Fruit fly (Drosophila melanogaster): Measurements from ENCODE around the gene msi.

msi gene

DNA sequence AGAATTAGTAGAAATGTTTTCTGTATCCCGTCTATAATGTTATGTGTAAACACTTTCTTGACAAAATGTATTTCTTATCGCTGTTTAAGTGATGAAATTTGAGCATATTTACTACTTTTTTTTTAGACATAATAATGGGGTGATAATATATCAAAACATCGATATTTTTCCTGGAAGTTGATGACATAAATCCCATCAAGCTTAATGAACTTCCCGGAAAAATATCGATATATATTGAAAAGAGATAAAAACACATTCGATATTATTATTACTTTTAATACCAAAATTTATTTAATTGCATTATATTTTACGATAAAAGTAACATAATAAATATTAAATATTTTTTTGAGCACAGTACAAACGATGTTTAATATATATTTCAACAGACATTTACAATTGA is 20.2 kb upstream of the msi start:
- TF ChIP-seq CG8478 (optimal IDR thresholded peaks at IDR 0.05), result no peak
- no peak for TF ChIP-seq CTCF (optimal IDR thresholded peaks at IDR 0.05)

DNA sequence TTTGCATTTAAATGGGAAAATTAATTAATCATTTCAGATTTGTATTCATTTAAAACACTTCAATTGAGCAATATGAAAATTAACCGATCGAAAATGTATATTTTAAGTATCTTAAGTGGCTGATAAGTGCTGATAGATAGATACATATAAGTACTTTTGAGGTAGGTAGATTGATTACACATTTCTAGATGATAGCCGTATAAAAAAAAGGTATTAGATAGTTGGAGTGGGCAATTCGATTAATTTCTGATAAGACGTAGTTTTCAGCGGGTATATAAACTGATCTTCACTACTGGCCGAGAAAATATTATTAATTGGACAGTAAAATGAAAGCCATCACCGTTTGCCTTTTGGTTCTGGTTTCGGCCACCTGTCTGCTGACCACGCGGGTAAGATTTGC is 11.0 kb upstream of the msi start, which contains the start of gene CG5107:
Gene CG5107 (plus strand): TSS at position 301 of the 400 bp plus-strand sequence.
- TF ChIP-seq CTCF (optimal IDR thresholded peaks at IDR 0.05) (no peak), CG8478 (optimal IDR thresholded peaks at IDR 0.05) (no peak)

DNA sequence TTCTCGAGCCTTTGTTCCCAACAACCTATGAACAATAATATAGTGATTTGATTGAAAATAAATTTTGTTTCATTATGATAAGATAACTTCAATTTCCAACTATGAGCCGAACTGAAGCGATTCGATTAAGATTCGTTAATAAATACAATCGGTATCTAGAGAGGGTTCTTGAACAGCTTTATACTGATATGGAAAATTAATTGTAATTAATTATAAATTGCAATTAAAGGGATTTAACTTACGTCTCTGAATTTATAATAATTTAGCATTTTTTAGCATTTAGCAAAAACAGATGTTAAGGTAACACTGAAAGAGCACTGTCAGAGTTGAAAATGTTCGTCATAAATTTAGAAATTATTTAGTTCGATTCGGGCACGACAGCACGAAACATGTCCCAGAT is 9.9 kb upstream of the msi start, which contains the start of gene CG5111:
Gene CG5111 (plus strand): TSS at position 301 of the 400 bp plus-strand sequence.
- TF ChIP-seq CTCF (optimal IDR thresholded peaks at IDR 0.05), result no peak
- no peak for TF ChIP-seq CG8478 (optimal IDR thresholded peaks at IDR 0.05)

DNA sequence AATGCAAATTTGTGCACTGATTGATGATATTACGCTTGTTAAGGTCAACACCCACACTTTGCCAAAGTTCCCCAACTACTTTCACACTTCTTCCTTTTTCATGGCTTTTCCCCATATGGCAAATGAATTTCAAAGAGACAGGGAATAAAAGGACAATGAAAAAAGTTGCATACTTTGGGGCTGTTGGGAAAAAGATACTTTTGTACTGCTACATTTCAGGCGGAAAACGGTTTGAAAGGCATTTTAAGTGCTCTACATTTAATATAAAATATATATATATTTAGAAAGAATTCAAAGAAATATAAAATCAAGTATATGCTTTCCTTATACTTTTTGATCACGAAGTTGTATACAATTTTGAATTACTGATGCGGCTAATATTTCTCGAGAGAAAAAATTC is 3.2 kb upstream of the msi start:
- TF ChIP-seq CG8478 (optimal IDR thresholded peaks at IDR 0.05) (no peak), CTCF (optimal IDR thresholded peaks at IDR 0.05) (no peak)

DNA sequence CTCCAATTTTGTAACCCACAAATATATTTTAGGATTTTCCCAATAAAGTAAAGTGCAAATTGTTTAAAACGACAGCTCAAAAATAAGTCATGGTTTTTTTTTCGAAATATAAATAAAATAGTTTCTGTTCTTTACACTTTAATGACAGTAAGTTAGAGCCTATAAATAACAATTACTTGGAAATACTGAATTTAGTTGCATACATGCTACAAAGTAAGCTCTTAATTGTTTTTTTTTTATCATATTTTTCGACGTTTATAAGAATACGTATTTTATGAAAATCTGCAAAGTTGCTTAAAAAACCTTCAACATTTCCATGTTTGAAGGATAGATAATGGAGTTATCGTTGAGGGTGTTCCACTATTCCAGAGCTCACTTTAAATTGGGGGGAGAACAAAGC is 1.6 kb downstream of the msi start:
- TF ChIP-seq CTCF (optimal IDR thresholded peaks at IDR 0.05) (no peak), CG8478 (optimal IDR thresholded peaks at IDR 0.05) (no peak)

DNA sequence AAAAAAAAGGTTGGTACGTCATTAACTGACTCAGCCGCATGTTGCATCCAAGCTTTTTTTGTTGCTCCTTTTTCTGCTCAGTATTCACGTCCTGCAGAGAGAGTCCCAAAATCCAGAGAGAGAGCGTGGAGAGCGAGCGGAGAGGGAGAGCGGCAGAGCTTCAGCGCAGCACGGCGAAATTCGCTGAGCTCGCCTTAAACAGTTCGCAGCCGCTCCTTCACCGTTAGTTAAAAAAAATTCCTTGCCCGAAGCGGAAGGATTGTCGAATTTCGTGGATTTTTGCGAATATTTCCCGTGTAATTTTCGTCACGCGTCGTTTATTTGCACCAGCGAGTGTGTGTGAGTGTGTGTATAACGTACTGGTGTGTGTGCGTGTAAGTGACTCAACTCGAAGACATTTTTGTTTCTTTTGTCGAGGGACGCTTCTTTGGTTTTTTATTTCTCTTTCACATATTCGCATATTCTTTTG is 2.2 kb downstream of the msi start:
- no peak for TF ChIP-seq CG8478 (optimal IDR thresholded peaks at IDR 0.05)
- no peak for TF ChIP-seq CTCF (optimal IDR thresholded peaks at IDR 0.05)

DNA sequence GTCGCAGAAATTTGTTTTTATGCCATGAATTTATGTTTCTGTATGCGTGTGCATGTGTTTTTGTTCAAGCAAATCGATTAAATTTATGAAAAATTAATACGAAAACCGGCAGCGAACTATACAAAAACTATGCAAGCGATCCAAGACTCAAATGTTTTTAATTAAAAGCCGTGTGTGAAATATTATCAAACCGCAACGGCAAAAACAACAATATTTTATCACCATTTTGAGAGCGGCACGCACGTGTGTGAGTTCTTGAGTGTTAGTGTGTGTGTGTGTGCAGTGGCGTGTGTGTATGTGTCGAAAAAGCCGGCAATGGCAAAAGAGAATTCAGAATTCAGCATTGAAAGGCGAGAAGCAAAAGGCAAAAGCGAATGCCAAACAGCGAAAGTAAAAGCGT is 2.7 kb downstream of the msi start:
- no peak for TF ChIP-seq CG8478 (optimal IDR thresholded peaks at IDR 0.05)

DNA sequence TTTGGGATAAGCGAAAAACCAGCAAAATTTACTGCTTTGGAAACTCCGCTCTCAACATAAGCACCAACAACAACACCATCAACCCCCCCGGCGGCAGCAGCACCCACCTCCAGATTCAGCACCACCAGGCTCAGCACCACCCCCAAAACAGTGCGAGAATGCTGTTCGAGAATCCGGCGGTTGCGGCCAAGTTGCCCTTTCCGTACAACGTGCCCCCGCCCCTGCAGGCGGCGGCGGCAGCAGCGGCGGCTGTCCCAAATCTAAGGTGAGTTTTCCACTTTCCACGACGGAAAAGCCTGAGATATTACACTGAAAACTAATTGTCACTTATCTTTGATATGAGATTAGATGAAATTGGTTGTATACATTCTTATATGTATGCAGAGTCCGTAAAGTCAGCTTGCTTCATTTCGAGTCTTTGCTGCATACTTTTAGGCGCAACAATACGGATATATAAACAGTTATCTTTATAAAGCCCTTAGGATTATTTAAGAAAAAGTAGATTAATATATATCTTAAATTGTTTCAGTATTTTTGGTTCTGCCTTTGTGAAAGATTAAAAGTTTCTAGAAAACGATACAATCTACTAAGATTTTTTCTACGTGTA is 3.6 kb downstream of the msi start:
- TF ChIP-seq CTCF (optimal IDR thresholded peaks at IDR 0.05) (no peak), CG8478 (optimal IDR thresholded peaks at IDR 0.05) (no peak)

DNA sequence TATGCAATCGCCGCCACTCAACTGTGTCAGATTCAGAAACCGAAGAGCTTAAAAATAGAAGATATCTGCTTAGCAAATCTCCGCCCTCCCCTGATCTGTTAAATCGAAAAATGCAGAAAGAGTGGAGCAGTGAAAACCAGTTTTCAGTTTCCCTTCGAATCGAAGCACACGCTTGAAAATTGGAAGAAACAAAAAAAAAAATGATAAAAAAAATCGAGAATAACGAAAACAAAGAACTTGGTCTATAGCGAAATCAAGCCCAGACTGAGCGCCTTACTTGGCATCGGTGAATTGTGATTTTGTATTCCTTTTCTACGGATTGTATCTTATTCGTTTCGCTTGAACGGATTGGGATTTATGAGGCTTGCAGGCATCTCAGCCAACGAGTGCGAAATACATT is 13.4 kb downstream of the msi start:
- TF ChIP-seq CTCF (optimal IDR thresholded peaks at IDR 0.05) (no peak), CG8478 (optimal IDR thresholded peaks at IDR 0.05) (no peak)

DNA sequence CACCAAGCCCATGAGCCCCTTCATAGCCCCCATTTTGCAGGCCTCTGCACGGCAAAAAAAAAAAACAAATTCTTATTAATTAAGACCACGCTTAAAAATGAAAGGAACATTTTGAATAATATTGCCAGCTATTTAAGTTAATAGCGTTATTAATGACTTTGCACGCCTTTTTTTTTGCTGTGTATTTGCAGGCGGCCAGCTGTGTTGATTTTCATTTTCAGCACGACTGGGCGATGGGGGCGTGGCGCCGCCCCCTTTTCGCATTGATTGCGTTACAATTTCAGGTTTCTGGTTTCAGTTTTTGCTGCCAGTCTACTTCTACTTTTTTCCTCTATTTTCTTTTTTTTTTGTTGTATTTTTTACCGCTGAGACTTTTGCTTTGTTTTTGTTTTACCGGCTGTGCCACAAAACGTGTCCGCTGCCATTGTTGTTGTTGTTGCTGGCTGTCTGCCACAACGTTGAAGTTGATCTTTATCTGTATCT is 16.0 kb downstream of the msi start:
- TF ChIP-seq CTCF (optimal IDR thresholded peaks at IDR 0.05) (no peak), CG8478 (optimal IDR thresholded peaks at IDR 0.05) (no peak)

DNA sequence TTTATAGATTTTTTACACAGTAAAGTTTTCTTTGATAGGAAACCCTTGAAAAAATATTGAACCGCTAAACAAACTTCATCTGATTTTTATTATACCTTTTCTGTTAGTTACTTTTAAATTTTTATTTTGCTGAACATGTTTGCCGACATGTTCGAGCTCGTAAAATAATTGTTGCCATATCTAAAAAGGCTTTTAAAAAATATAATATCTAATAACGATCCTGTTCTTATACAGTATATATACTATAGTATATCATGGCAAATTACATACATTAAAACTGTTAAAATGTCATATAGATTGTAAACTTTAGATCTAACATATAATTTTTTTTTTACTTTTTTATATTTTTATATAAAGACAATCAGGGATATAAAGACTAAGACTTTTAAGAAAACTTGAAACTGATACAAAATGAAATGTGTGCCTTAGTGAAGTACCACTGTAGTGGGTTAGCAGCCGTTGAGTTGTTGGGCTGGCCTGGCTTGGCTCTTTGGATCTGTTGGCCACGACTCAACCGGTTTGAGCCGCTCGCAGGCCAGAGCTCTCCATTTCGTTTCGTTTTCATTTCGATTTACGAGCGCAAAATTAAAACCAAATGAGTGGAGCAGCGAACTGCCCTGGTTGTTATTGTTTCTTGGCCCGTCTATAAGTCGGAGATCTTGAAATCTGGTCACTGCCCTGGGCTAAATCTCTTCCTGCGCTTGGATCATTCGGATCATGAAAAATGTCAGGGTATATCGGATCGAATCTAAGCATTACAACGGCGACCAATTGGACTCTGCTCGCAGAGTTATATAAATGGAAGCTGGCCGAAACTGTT is 16.7 kb downstream of the msi start:
- no peak for TF ChIP-seq CTCF (optimal IDR thresholded peaks at IDR 0.05)
- TF ChIP-seq CG8478 (optimal IDR thresholded peaks at IDR 0.05), result no peak

DNA sequence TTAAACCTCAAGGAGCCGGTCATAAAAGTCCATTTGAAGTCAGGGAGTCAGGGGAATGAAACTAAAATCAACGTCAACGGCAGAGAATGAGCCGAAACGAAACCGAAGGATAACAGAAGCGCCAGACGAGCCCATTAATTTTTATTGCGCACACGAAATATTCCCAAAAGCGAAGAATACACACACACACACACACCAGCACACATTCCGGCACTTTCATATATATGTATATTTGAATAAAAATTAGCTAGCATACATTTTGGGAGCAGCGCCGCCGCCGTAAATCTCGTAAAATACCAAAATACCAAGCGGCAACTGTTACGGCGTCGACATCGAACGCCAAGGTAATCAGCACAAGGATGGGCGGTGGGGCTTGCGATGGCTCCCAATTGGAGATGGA is 23.2 kb downstream of the msi start:
- no peak for TF ChIP-seq CTCF (optimal IDR thresholded peaks at IDR 0.05)
- no peak for TF ChIP-seq CG8478 (optimal IDR thresholded peaks at IDR 0.05)

DNA sequence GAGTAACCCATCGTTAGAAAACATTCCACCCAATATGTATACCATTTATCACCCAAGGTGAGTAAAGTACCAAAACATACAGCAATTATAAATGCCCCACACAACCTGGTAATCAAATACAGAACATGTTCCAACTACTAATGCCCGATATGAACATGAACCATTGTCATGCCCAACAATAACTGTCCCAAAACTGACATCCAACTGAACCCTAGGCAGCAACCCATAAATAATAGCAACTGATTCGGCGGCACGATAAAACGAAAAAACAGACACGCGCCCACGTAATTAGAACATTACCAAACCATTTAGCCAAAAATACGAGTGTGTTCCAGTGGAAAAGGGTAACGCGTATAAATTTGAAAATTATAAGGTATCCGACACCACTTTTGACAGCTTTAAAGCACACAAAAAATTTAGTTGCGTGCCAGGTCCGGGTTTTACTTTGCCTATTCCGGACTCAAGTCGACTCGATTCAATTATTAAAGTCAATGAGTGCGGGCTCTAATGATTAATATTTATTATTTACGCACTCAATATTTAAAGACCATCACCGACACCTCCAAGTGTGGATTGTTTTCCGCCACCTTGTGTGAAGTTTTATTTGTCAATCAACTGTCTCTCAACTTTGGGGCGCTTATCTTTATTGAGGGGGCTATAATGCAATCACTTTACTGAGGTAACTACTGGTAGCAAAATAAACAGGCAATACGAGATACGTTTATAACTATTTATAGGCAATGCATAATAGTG is 27.8 kb downstream of the msi start:
- TF ChIP-seq CG8478 (optimal IDR thresholded peaks at IDR 0.05), result no peak

DNA sequence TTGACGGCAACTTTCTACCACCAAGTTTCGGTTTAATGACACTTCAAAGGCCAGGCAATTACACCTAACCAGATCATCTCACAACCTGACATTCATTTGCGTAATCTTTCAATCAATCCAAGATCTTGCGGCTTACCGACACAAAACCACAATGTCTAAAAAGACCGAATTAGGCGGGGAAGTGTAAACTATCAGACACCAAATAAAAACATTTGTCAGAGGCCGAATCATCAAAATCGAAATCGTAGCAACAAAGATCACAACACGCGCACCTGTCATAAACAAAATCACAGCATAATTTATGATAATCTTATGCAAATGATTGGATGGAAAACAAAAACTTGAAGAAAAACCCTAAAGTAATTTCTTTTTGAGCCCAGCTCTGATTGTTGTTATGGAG is 33.8 kb downstream of the msi start:
- TF ChIP-seq CTCF (optimal IDR thresholded peaks at IDR 0.05), result no peak
- TF ChIP-seq CG8478 (optimal IDR thresholded peaks at IDR 0.05), result no peak

DNA sequence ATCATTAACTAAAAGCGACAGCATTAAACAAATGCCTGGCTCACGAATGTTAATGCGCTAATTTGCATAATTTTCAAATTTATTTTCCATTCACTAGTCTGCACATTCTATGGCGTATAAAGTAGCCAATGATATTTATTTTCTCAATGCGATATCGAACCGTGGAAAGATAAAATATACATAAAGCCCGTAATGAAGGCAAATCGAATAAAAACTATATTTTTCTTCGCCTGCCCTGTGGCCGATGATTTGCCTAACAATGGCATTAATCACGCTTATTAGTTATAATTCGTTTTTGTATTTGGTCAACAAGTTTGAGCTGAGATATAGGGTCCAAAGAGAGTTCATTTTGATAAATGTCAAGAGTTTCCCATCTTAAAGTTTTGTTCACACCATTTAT is 34.5 kb downstream of the msi start:
- TF ChIP-seq CG8478 (optimal IDR thresholded peaks at IDR 0.05) (no peak), CTCF (optimal IDR thresholded peaks at IDR 0.05) (no peak)

DNA sequence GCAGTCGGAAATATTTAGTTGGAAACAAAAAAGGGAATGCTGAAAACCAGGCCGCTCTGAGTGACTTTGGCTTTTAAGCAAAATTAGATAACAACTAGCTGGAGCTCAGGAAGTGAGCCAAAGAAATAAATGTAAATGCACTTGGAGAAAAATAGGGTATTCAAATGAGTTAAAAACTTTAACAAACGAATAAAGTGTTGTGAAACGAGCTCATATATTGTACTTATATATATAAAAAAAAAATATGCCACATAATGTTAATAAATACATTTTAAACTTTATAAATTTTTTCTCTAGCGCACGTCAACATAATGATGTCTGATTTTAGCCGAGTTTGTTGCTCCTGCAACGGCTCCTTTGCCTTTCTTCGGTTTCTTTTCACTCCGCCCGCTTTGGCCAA is 36.3 kb downstream of the msi start:
- TF ChIP-seq CG8478 (optimal IDR thresholded peaks at IDR 0.05) (no peak), CTCF (optimal IDR thresholded peaks at IDR 0.05) (no peak)
